Worm (Caenorhabditis elegans): ENCODE data around the gene hrpa-2.

ce11 chrX:5179874-5180273 is 36.3 kb upstream of the hrpa-2 start, which contains the start of gene sru-48:
- TF ChIP-seq him-1 (tag; optimal IDR thresholded peaks at IDR 0.05) (no peak), dao-5 (tag; optimal IDR thresholded peaks at IDR 0.05) (no peak), W03F9.2 (tag; optimal IDR thresholded peaks at IDR 0.05) (no peak)
